Fruit fly (Drosophila melanogaster) whole organism, embryonic: Measurements from ENCODE around the gene Trf.

Experiments
- ATbp ChIP-seq: fragments of 200-800 bp; sonication (Bioruptor generic); optimal IDR thresholded peaks from 2 replicates; lab custom pipeline; 2017; ENCODE audit warnings: missing biosample characterization, mild to moderate bottlenecking, missing genetic modification characterization, missing genetic modification reagents
- C15 ChIP-seq: fragments of 200-800 bp; sonication (Bioruptor generic); IDR thresholded peaks from 3 replicates; pipeline ENCODE4 v1.3.6; 2022; ENCODE audit warnings: missing biosample characterization, missing genetic modification characterization
- CG10267 ChIP-seq: fragments of 200-800 bp; sonication (Bioruptor generic); optimal IDR thresholded peaks from 2 replicates; lab custom pipeline; 2018; ENCODE audit warnings: missing biosample characterization, mild to moderate bottlenecking, missing genetic modification characterization, moderate library complexity
- CG10565 ChIP-seq: fragments of 200-800 bp; sonication (Bioruptor generic); optimal IDR thresholded peaks from 3 replicates; lab custom pipeline; 2016; ENCODE audit warnings: missing biosample characterization, mild to moderate bottlenecking, missing genetic modification characterization
- CG10959 ChIP-seq: fragments of 200-800 bp; sonication (Bioruptor generic); IDR thresholded peaks from 2 replicates; pipeline ENCODE4 v1.3.6; 2022; ENCODE audit warnings: missing biosample characterization, missing genetic modification characterization
- CG10979 ChIP-seq: fragments of 200-800 bp; sonication (Bioruptor generic); optimal IDR thresholded peaks from 2 replicates; lab custom pipeline; 2018; ENCODE audit warnings: missing biosample characterization, mild to moderate bottlenecking, missing genetic modification characterization, moderate library complexity
- CG14710 ChIP-seq: fragments of 200-800 bp; sonication (Bioruptor generic); optimal IDR thresholded peaks from 3 replicates; lab custom pipeline; 2019; ENCODE audit warnings: missing biosample characterization, mild to moderate bottlenecking, missing genetic modification characterization, moderate library complexity
- CG15479 ChIP-seq: fragments of 200-800 bp; sonication (Bioruptor generic); optimal IDR thresholded peaks from 3 replicates; lab custom pipeline; 2019; ENCODE audit warnings: missing biosample characterization, mild to moderate bottlenecking, missing genetic modification characterization, moderate library complexity
- CG16815 ChIP-seq: fragments of 200-800 bp; sonication (Bioruptor generic); optimal IDR thresholded peaks from 3 replicates; lab custom pipeline; 2017; ENCODE audit warnings: missing biosample characterization, mild to moderate bottlenecking, missing genetic modification characterization
- CG17912 ChIP-seq: fragments of 200-800 bp; sonication (Bioruptor generic); optimal IDR thresholded peaks from 2 replicates; lab custom pipeline; 2018; ENCODE audit warnings: missing biosample characterization, mild to moderate bottlenecking, missing genetic modification characterization
- CG18011 ChIP-seq: fragments of 200-800 bp; sonication (Bioruptor generic); optimal IDR thresholded peaks from 2 replicates; lab custom pipeline; 2017; ENCODE audit warnings: missing biosample characterization, missing genetic modification characterization, mild to moderate bottlenecking, moderate library complexity, missing genotype
- CG3065 ChIP-seq: fragments of 200-800 bp; sonication (Bioruptor generic); optimal IDR thresholded peaks from 2 replicates; lab custom pipeline; 2016; ENCODE audit warnings: missing biosample characterization, missing genetic modification characterization
- CG33213 ChIP-seq: fragments of 200-800 bp; sonication (Bioruptor generic); optimal IDR thresholded peaks from 3 replicates; lab custom pipeline; 2016; ENCODE audit warnings: missing biosample characterization, missing genetic modification characterization
- CG4328 ChIP-seq: fragments of 200-800 bp; sonication (Bioruptor generic); optimal IDR thresholded peaks from 3 replicates; lab custom pipeline; 2017; ENCODE audit warnings: missing biosample characterization, missing genetic modification reagents, missing genetic modification characterization
- CG4730 ChIP-seq: fragments of 200-800 bp; sonication (Bioruptor generic); IDR thresholded peaks from 2 replicates; pipeline ENCODE4 v1.3.6; 2022; ENCODE audit warnings: missing biosample characterization, missing genetic modification characterization
- CG6683 ChIP-seq: fragments of 200-800 bp; sonication (Bioruptor generic); optimal IDR thresholded peaks from 2 replicates; lab custom pipeline; 2017; ENCODE audit warnings: missing biosample characterization, mild to moderate bottlenecking, missing genetic modification characterization, missing genetic modification reagents
- D ChIP-seq, 2 experiments: fragments of 200-800 bp in 1 of 2; fragments of >200 bp in 1 of 2; sonication (Bioruptor generic) in 1 of 2; optimal IDR thresholded peaks; 2 replicates in 1 of 2; 3 replicates in 1 of 2; lab custom pipeline; 2017; ENCODE audit warnings: mild to moderate bottlenecking in 1 of 2, missing biosample characterization in 1 of 2, missing genetic modification characterization in 1 of 2, missing genetic modification reagents in 1 of 2
- D19A ChIP-seq: fragments of 200-800 bp; optimal IDR thresholded peaks from 3 replicates; lab custom pipeline; 2019; ENCODE audit warnings: missing biosample characterization, mild to moderate bottlenecking, missing genetic modification characterization, moderate library complexity
- Dp ChIP-seq: fragments of 200-800 bp; sonication (Bioruptor generic); optimal IDR thresholded peaks from 2 replicates; lab custom pipeline; 2018; ENCODE audit warnings: missing biosample characterization, mild to moderate bottlenecking, missing genetic modification characterization, moderate library complexity
- E2f1 ChIP-seq: fragments of 200-800 bp; sonication (Bioruptor generic); IDR thresholded peaks from 2 replicates; pipeline ENCODE4 v1.3.6; 2022; ENCODE audit warnings: missing biosample characterization, missing genetic modification characterization
- Eip74EF ChIP-seq, 2 experiments: fragments of 200-800 bp in 1 of 2; fragments of >200 bp in 1 of 2; sonication (Bioruptor generic) in 1 of 2; optimal IDR thresholded peaks; 2 replicates each; lab custom pipeline; 2017 to 2019; ENCODE audit warnings: missing biosample characterization in 2 of 2, missing genetic modification characterization in 2 of 2, mild to moderate bottlenecking in 1 of 2, moderate library complexity in 1 of 2
- Fer1 ChIP-seq: fragments of 200-800 bp; sonication (Bioruptor generic); optimal IDR thresholded peaks from 2 replicates; lab custom pipeline; 2017; ENCODE audit warnings: missing biosample characterization, mild to moderate bottlenecking, missing genetic modification characterization
- Gug ChIP-seq: fragments of 200-800 bp; sonication (Bioruptor generic); IDR thresholded peaks from 4 replicates; pipeline ENCODE4 v1.3.6; 2022; ENCODE audit warnings: missing biosample characterization, missing genetic modification characterization
- HHEX ChIP-seq: fragments of 200-800 bp; sonication (Bioruptor generic); optimal IDR thresholded peaks from 3 replicates; lab custom pipeline; 2017; ENCODE audit warnings: missing biosample characterization, mild to moderate bottlenecking, missing genetic modification characterization, missing genetic modification reagents
- HLH4C ChIP-seq: fragments of 200-800 bp; sonication (Bioruptor generic); IDR thresholded peaks from 3 replicates; pipeline ENCODE4 v1.3.6; 2022; ENCODE audit warnings: missing biosample characterization, missing genetic modification characterization; ENCODE audit not compliant: partially characterized antibody
- Kr ChIP-seq: fragments of 200-800 bp; sonication (Bioruptor generic); optimal IDR thresholded peaks from 2 replicates; lab custom pipeline; 2017; ENCODE audit warnings: missing biosample characterization, mild to moderate bottlenecking, missing genetic modification characterization
- Nf-YB ChIP-seq: fragments of 200-800 bp; sonication (Bioruptor generic); optimal IDR thresholded peaks from 3 replicates; lab custom pipeline; 2019; ENCODE audit warnings: missing biosample characterization, mild to moderate bottlenecking, missing genetic modification characterization, moderate library complexity
- Oli ChIP-seq: fragments of 200-800 bp; sonication (Bioruptor generic); optimal IDR thresholded peaks from 2 replicates; lab custom pipeline; 2018; ENCODE audit warnings: missing biosample characterization, mild to moderate bottlenecking, missing genetic modification characterization, moderate library complexity
- Rfx ChIP-seq: fragments of 200-800 bp; sonication (Bioruptor generic); IDR thresholded peaks from 2 replicates; pipeline ENCODE4 v1.3.6; 2022; ENCODE audit warnings: missing biosample characterization, missing genetic modification characterization
- Xrp1 ChIP-seq: fragments of 200-800 bp; sonication (Bioruptor generic); IDR thresholded peaks from 2 replicates; pipeline ENCODE4 v1.3.6; 2022; ENCODE audit warnings: missing biosample characterization, missing genetic modification characterization
- caup ChIP-seq: fragments of 200-800 bp; sonication (Bioruptor generic); optimal IDR thresholded peaks from 3 replicates; lab custom pipeline; 2017; ENCODE audit warnings: missing biosample characterization, mild to moderate bottlenecking, missing genetic modification characterization, moderate library complexity; ENCODE audit not compliant: severe bottlenecking
- chinmo ChIP-seq: fragments of 200-800 bp; sonication (Bioruptor generic); IDR thresholded peaks from 4 replicates; pipeline ENCODE4 v1.3.6; 2022; ENCODE audit warnings: missing biosample characterization, missing genetic modification characterization; ENCODE audit not compliant: partially characterized antibody
- ci ChIP-seq: fragments of 200-800 bp; sonication (Bioruptor generic); IDR thresholded peaks from 3 replicates; pipeline ENCODE4 v1.3.6; 2022; ENCODE audit warnings: missing biosample characterization, missing genetic modification characterization
- crc ChIP-seq: fragments of 200-800 bp; sonication (Bioruptor generic); optimal IDR thresholded peaks from 2 replicates; lab custom pipeline; 2016; ENCODE audit warnings: missing biosample characterization, missing genetic modification characterization
- croc ChIP-seq: fragments of 200-800 bp; sonication (Bioruptor generic); conservative IDR thresholded peaks from 3 replicates; pipeline ENCODE4 v1.3.6; 2022; ENCODE audit warnings: missing biosample characterization, missing genetic modification characterization
- cwo ChIP-seq: fragments of 200-800 bp; sonication (Bioruptor generic); optimal IDR thresholded peaks from 3 replicates; lab custom pipeline; 2017; ENCODE audit warnings: missing biosample characterization, missing genetic modification characterization, mild to moderate bottlenecking, moderate library complexity, missing genetic modification reagents
- gsb ChIP-seq: fragments of 200-800 bp; sonication (Bioruptor generic); IDR thresholded peaks from 2 replicates; pipeline ENCODE4 v1.3.6; 2022; ENCODE audit warnings: missing biosample characterization, missing genetic modification characterization
- her ChIP-seq: fragments of 200-800 bp; sonication (Bioruptor generic); optimal IDR thresholded peaks from 2 replicates; lab custom pipeline; 2016; ENCODE audit warnings: missing biosample characterization, missing genetic modification characterization
- klu ChIP-seq: fragments of 200-800 bp; sonication (Bioruptor generic); IDR thresholded peaks from 2 replicates; pipeline ENCODE4 v1.3.6; 2022; ENCODE audit warnings: missing biosample characterization, missing genetic modification characterization
- lmd ChIP-seq: fragments of 200-800 bp; sonication (Bioruptor generic); IDR thresholded peaks from 2 replicates; pipeline ENCODE4 v1.3.6; 2022; ENCODE audit warnings: missing biosample characterization, missing genetic modification characterization
- maf-S ChIP-seq: fragments of 200-800 bp; sonication (Bioruptor generic); optimal IDR thresholded peaks from 2 replicates; lab custom pipeline; 2016; ENCODE audit warnings: missing biosample characterization, missing genetic modification characterization
- pnt ChIP-seq: fragments of 200-800 bp; sonication (Bioruptor generic); optimal IDR thresholded peaks from 3 replicates; lab custom pipeline; 2016; ENCODE audit warnings: missing biosample characterization, missing genetic modification characterization
- prd ChIP-seq, 3 experiments: fragments of >200 bp in 2 of 3; fragments of 200-800 bp in 1 of 3; sonication (Bioruptor generic) in 1 of 3; optimal IDR thresholded peaks in 2 of 3; IDR thresholded peaks in 1 of 3; 2 replicates in 2 of 3; 3 replicates in 1 of 3; pipeline versions ENCODE4 v1.3.6 to Lab custom; 2017 to 2022; ENCODE audit warnings: missing biosample characterization in 1 of 3, missing genetic modification characterization in 1 of 3
- scrt ChIP-seq: fragments of 200-800 bp; sonication (Bioruptor generic); optimal IDR thresholded peaks from 2 replicates; lab custom pipeline; 2018; ENCODE audit warnings: missing biosample characterization, mild to moderate bottlenecking, missing genetic modification characterization, moderate library complexity
- tio ChIP-seq: fragments of 200-800 bp; sonication (Bioruptor generic); optimal IDR thresholded peaks from 2 replicates; lab custom pipeline; 2017; ENCODE audit warnings: missing biosample characterization, missing genetic modification characterization, inconsistent platforms
- twi ChIP-seq: fragments of 200-800 bp; optimal IDR thresholded peaks from 2 replicates; lab custom pipeline; 2019; ENCODE audit warnings: missing biosample characterization, mild to moderate bottlenecking, missing genetic modification characterization, moderate library complexity
- vfl ChIP-seq: fragments of 200-800 bp; sonication (Bioruptor generic); optimal IDR thresholded peaks from 2 replicates; lab custom pipeline; 2016; ENCODE audit warnings: missing biosample characterization, missing genetic modification characterization
- zf30C ChIP-seq: fragments of 200-800 bp; sonication (Bioruptor generic); optimal IDR thresholded peaks from 3 replicates; lab custom pipeline; 2018; ENCODE audit warnings: missing biosample characterization, mild to moderate bottlenecking, missing genetic modification characterization

The Trf gene

DNA sequence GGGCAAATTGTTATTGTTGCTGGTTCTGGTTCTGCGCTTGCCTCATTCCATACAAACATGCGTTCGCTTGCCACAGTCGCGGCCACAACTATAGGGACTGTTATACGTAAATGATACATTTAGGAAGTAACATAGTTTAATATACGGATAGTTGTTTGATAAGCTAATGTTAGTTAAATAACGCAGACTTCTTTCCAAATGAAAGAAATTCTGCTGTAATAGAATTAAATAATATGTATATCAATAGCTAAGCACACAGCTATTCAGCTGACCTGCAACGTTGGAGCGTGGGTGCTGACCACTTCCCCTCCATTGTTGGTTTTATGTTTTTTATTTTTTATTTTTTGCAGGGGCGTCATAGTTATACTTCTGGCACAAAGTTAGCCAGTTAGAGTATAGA is 38.0 kb upstream of the Trf start (continued):
- TF ChIP-seq CG6683 (GFP tag; lab: Kevin White, UChicago) (peak; percentile 3), Kr (GFP tag; lab: Kevin White, UChicago) (no peak), E2f1 (GFP tag; lab: Robert Waterston, UW) (peak; percentile 45; the same call in 1 of the 2 replicates), ATbp (GFP tag; lab: Kevin White, UChicago) (peak; percentile 46), pnt (GFP tag; lab: Kevin White, UChicago) (peak; percentile 19), lmd (GFP tag; lab: Robert Waterston, UW) (peak; percentile 67), vfl (no peak), cwo (GFP tag; lab: Kevin White, UChicago) (peak; percentile 61), croc (0 out of 3 replicates have a peak, but pooled peaks have one; percentile 13), HLH4C (GFP tag; lab: Robert Waterston, UW) (no peak), D (optimal IDR thresholded peaks at IDR 0.05; lab: Kevin White, UChicago) (no peak), D (GFP tag; optimal IDR thresholded peaks at IDR 0.05; lab: Kevin White, UChicago) (peak; percentile 25), her (GFP tag; lab: Kevin White, UChicago) (peak; percentile 28), Nf-YB (GFP tag; lab: Kevin White, UChicago) (peak; percentile 15), zf30C (no peak), C15 (0 out of 3 replicates have a peak, but pooled peaks have one; percentile 26), scrt (GFP tag; lab: Kevin White, UChicago) (peak; percentile 38), Dp (GFP tag; lab: Kevin White, UChicago) (no peak), chinmo (GFP tag; lab: Robert Waterston, UW) (no peak), CG16815 (GFP tag; lab: Kevin White, UChicago) (no peak), CG4328 (no peak), CG17912 (GFP tag; lab: Kevin White, UChicago) (no peak), CG4730 (0 out of 2 replicates have a peak, but pooled peaks have one; percentile 7), tio (GFP tag; lab: Kevin White, UChicago) (peak; percentile 29), CG15479 (GFP tag; lab: Kevin White, UChicago) (no peak), maf-S (GFP tag; lab: Kevin White, UChicago) (peak; percentile 5), CG18011 (GFP tag; lab: Kevin White, UChicago) (no peak), CG3065 (no peak), prd (optimal IDR thresholded peaks at IDR 0.05; lab: Kevin White, UChicago) (no peak), prd (GFP tag; IDR thresholded peaks at IDR 0.05; lab: Robert Waterston, UW) (peak; percentile 74; the same call in 2 of the 3 replicates), Eip74EF (GFP tag; optimal IDR thresholded peaks at IDR 0.05; lab: Kevin White, UChicago) (peak in 1 of 2 experiments; percentile 49), crc (GFP tag; lab: Kevin White, UChicago) (no peak), D19A (peak; percentile 61), Rfx (GFP tag; lab: Robert Waterston, UW) (peak; percentile 69), klu (no peak; the same call in 1 of the 2 replicates), CG10979 (tag; lab: Kevin White, UChicago) (peak; percentile 52), gsb (GFP tag; lab: Robert Waterston, UW) (no peak), Fer1 (GFP tag; lab: Kevin White, UChicago) (peak; percentile 76), CG33213 (no peak), Xrp1 (GFP tag; lab: Robert Waterston, UW) (peak; percentile 79), CG10959 (GFP tag; lab: Robert Waterston, UW) (peak; percentile 37; the same call in 1 of the 2 replicates), CG10565 (GFP tag; lab: Kevin White, UChicago) (no peak), ci (GFP tag; lab: Robert Waterston, UW) (peak; percentile 77), Gug (GFP tag; lab: Robert Waterston, UW) (0 out of 4 replicates have a peak, but pooled peaks have one; percentile 7), twi (tag; lab: Kevin White, UChicago) (no peak), CG14710 (peak; percentile 36), CG10267 (tag; lab: Kevin White, UChicago) (peak; percentile 52), Oli (peak; percentile 70), caup (GFP tag; lab: Kevin White, UChicago) (peak; percentile 53), HHEX (GFP tag; lab: Kevin White, UChicago) (peak; percentile 54)
